Fruit fly (Drosophila melanogaster) whole organism, adult: ENCODE results near the gene CG33489.

Experiments used
- CG7045 ChIP-seq: fragments of 200-800 bp; sonication (Bioruptor generic); optimal IDR thresholded peaks from 2 replicates; lab custom pipeline; 2017; ENCODE audit warnings: missing biosample characterization, mild to moderate bottlenecking, missing genetic modification characterization
- CG7101 ChIP-seq: fragments of 200-800 bp; sonication (Bioruptor generic); optimal IDR thresholded peaks from 2 replicates; lab custom pipeline; 2018; ENCODE audit warnings: missing biosample characterization, mild to moderate bottlenecking, missing genetic modification characterization, moderate library complexity
- Clk ChIP-seq: fragments of 200-800 bp; sonication (Bioruptor generic); optimal IDR thresholded peaks from 2 replicates; lab custom pipeline; 2017; ENCODE audit warnings: missing biosample characterization, missing genetic modification characterization
- bab1 ChIP-seq: fragments of 200-800 bp; sonication (Bioruptor generic); optimal IDR thresholded peaks from 3 replicates; lab custom pipeline; 2019; ENCODE audit warnings: missing biosample characterization, mild to moderate bottlenecking, missing genetic modification characterization, moderate library complexity
- kay ChIP-seq: fragments of 200-800 bp; sonication (Bioruptor generic); peaks from one replicate; lab custom pipeline; 2016; ENCODE audit warnings: missing biosample characterization, missing genetic modification characterization, borderline replicate concordance
- pad ChIP-seq: fragments of 200-800 bp; sonication (Bioruptor generic); optimal IDR thresholded peaks from 3 replicates; lab custom pipeline; 2017; ENCODE audit warnings: missing biosample characterization, missing genetic modification characterization, mild to moderate bottlenecking, moderate library complexity, missing genetic modification reagents
- tj ChIP-seq: fragments of 200-800 bp; sonication (Bioruptor generic); optimal IDR thresholded peaks from 3 replicates; lab custom pipeline; 2017; ENCODE audit warnings: missing biosample characterization, mild to moderate bottlenecking, missing genetic modification characterization, moderate library complexity

DNA sequence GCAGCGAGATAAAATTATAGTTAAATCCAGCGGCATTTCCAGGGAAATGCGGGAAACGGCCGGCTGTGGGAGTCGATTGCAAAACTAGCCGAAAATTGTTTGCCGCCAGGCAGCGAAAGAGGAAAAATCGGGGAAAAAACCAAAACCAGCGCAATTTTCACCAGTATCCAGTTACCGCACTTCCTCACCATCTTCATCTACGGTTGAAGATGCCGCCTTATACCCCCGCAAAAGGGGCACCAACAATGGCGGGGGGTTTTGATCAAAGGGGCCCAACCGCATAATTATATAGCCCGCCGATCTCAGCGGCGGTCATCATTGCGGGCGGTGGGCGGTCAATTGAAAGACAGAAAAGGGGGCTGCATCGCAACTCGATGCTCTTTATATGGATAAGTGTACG, 28.8 kb downstream of the CG33489 start:
- TF ChIP-seq tj (GFP tag; lab: Kevin White, UChicago) (peak; percentile 82), bab1 (GFP tag; lab: Kevin White, UChicago) (no peak), kay (no peak), pad (GFP tag; lab: Kevin White, UChicago) (no peak), CG7101 (tag; lab: Kevin White, UChicago) (no peak), CG7045 (GFP tag; lab: Kevin White, UChicago) (no peak), Clk (GFP tag; lab: Kevin White, UChicago) (no peak)
